Worm (Caenorhabditis elegans) whole organism, L4/young adult: ENCODE data around the gene Y26E6A.3.

Source experiments
- W03F9.2 ChIP-seq: fragments of 150-350 bp; optimal IDR thresholded peaks from 2 replicates; lab custom pipeline; 2014; ENCODE audit warnings: missing biosample characterization, missing genetic modification characterization
- dao-5 ChIP-seq: sonication (generic microtip); optimal IDR thresholded peaks from 2 replicates; lab custom pipeline; 2016; ENCODE audit warnings: missing genotype, missing genetic modification characterization, moderate library complexity, missing compliant biosample characterization

DNA sequence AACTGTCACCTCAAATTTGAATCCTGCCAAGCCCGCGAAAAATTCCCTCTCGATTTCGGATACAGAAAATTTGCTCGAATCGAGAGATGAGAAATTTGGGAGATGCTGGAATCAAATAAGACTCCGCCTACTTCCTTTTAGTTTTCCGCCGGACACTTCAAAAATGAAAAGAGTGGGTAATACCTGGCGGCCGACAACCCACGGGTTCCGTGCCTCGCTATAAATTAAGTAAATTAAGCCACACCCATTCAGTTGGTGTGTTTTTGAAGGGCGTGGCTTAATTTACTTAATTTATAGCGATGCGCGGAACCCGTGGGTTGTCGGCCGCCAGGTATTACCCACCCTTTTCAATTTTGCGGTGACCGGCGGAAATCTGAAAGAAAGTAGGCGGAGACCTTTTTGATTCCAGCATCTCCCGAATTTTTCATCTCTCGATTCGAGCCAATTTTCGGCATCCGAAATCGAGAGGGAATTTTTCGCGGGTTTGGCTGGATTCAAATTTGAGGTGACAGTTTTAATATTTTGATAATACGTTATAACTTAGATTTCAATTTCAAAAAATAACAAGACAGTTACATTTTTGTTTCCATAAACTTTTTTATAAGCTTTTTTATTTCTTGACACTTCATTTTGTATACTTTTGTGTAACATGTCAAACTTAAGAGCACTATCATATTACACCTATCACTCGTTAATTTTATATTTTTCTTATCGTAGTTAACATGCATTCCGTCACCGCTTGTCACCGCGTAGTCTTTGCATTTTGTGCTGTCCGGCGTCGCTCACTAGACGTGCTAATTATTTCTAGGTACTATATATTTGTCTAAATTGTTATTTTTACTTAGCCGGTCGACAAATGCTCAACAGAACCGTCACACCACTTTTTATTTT lies 37.2 kb upstream of the Y26E6A.3 start:
- TF ChIP-seq dao-5 (tag; lab: Kevin White, UChicago), result no peak
- TF ChIP-seq W03F9.2 (tag; lab: Kevin White, UChicago), result no peak
